Worm (Caenorhabditis elegans) whole organism, young adult: ENCODE results near the gene ttr-37.

ENCODE experiments used
- B0035.1 ChIP-seq: sonication (generic microtip); optimal IDR thresholded peaks from 2 replicates; lab custom pipeline; 2016; ENCODE audit warnings: missing genetic modification characterization, mild to moderate bottlenecking, missing compliant biosample characterization, missing genotype, missing genetic modification reagents
- C06A6.2 ChIP-seq: fragments of 200-800 bp; sonication (Bioruptor generic); conservative IDR thresholded peaks from 2 replicates; pipeline ENCODE4 v1.3.6; 2022; ENCODE audit warnings: missing genetic modification characterization, missing compliant biosample characterization
- D2030.7 ChIP-seq: fragments of 200-800 bp; sonication (Bioruptor generic); IDR thresholded peaks from 2 replicates; pipeline ENCODE4 v1.3.6; 2022; ENCODE audit warnings: missing genetic modification reagents, missing genetic modification characterization, missing compliant biosample characterization
- F23B12.7 ChIP-seq: sonication (generic microtip); optimal IDR thresholded peaks from 2 replicates; lab custom pipeline; 2017; ENCODE audit warnings: missing genetic modification characterization, mild to moderate bottlenecking, missing compliant biosample characterization, antibody characterized with exemption, moderate library complexity; ENCODE audit not compliant: insufficient read depth
- F49E8.2 ChIP-seq: sonication (generic microtip); optimal IDR thresholded peaks from 3 replicates; lab custom pipeline; 2017; ENCODE audit warnings: missing genetic modification characterization, mild to moderate bottlenecking, missing compliant biosample characterization, antibody characterized with exemption, moderate library complexity; ENCODE audit not compliant: insufficient read depth
- F52B5.7 ChIP-seq: sonication (generic microtip); optimal IDR thresholded peaks from 2 replicates; lab custom pipeline; 2016; ENCODE audit warnings: mild to moderate bottlenecking, missing genetic modification characterization, missing compliant biosample characterization
- F57A8.1 ChIP-seq: fragments of 200-800 bp; sonication (Bioruptor generic); optimal IDR thresholded peaks from 2 replicates; lab custom pipeline; 2018; ENCODE audit warnings: mild to moderate bottlenecking, missing genetic modification characterization, moderate library complexity, missing compliant biosample characterization
- ZK185.1 ChIP-seq: sonication (generic microtip); optimal IDR thresholded peaks from 2 replicates; lab custom pipeline; 2016; ENCODE audit warnings: mild to moderate bottlenecking, missing genetic modification characterization, missing compliant biosample characterization; ENCODE audit not compliant: poor library complexity, severe bottlenecking
- akir-1 ChIP-seq: fragments of 200-800 bp; sonication (Bioruptor generic); optimal IDR thresholded peaks from 2 replicates; lab custom pipeline; 2018; ENCODE audit warnings: mild to moderate bottlenecking, missing genetic modification characterization, moderate library complexity, missing compliant biosample characterization
- athp-1 ChIP-seq: sonication (generic microtip); optimal IDR thresholded peaks from 2 replicates; lab custom pipeline; 2017; ENCODE audit warnings: mild to moderate bottlenecking, missing genetic modification characterization, missing compliant biosample characterization
- attf-6 ChIP-seq: fragments of 200-800 bp; sonication (Bioruptor generic); IDR thresholded peaks from 2 replicates; pipeline ENCODE4 v1.3.6; 2022; ENCODE audit warnings: missing genetic modification reagents, missing genetic modification characterization, missing compliant biosample characterization
- ccch-3 ChIP-seq: fragments of 200-800 bp; sonication (Bioruptor generic); optimal IDR thresholded peaks from 2 replicates; lab custom pipeline; 2018; ENCODE audit warnings: mild to moderate bottlenecking, missing genetic modification characterization, missing compliant biosample characterization
- ceh-100 ChIP-seq: fragments of 200-800 bp; sonication (Bioruptor generic); IDR thresholded peaks from 2 replicates; pipeline ENCODE4 v1.3.6; 2022; ENCODE audit warnings: missing genetic modification reagents, missing genetic modification characterization, missing compliant biosample characterization
- ceh-27 ChIP-seq: fragments of 200-800 bp; sonication (Bioruptor generic); optimal IDR thresholded peaks from 2 replicates; lab custom pipeline; 2018; ENCODE audit warnings: mild to moderate bottlenecking, missing genetic modification characterization, moderate library complexity, missing compliant biosample characterization
- ceh-79 ChIP-seq: sonication (generic microtip); optimal IDR thresholded peaks from 2 replicates; lab custom pipeline; 2017; ENCODE audit warnings: mild to moderate bottlenecking, missing genetic modification characterization, missing compliant biosample characterization
- ceh-91 ChIP-seq: fragments of 200-800 bp; sonication (Bioruptor generic); IDR thresholded peaks from 2 replicates; pipeline ENCODE4 v1.3.6; 2022; ENCODE audit warnings: missing genetic modification reagents, missing genetic modification characterization, missing compliant biosample characterization
- chd-7 ChIP-seq: sonication (generic microtip); optimal IDR thresholded peaks from 2 replicates; lab custom pipeline; 2016; ENCODE audit warnings: mild to moderate bottlenecking, missing genetic modification characterization, moderate library complexity, missing compliant biosample characterization
- egl-18 ChIP-seq: fragments of 200-800 bp; sonication (Bioruptor generic); IDR thresholded peaks from 2 replicates; pipeline ENCODE4 v1.3.6; 2022; ENCODE audit warnings: missing genetic modification reagents, missing genetic modification characterization, missing compliant biosample characterization
- egrh-3 ChIP-seq: fragments of 200-800 bp; sonication (Bioruptor generic); IDR thresholded peaks from 2 replicates; pipeline ENCODE4 v1.3.6; 2022; ENCODE audit warnings: missing genetic modification reagents, missing genetic modification characterization, missing compliant biosample characterization
- fkh-3 ChIP-seq: sonication (generic microtip); optimal IDR thresholded peaks from 2 replicates; lab custom pipeline; 2016; ENCODE audit warnings: mild to moderate bottlenecking, missing genetic modification characterization, missing compliant biosample characterization
- gei-17 ChIP-seq: fragments of 200-800 bp; sonication (Bioruptor generic); optimal IDR thresholded peaks from 2 replicates; lab custom pipeline; 2018; ENCODE audit warnings: mild to moderate bottlenecking, missing genetic modification characterization, missing compliant biosample characterization
- hmg-1.2 ChIP-seq: fragments of 200-800 bp; sonication (Bioruptor generic); IDR thresholded peaks from 2 replicates; pipeline ENCODE4 v1.3.6; 2022; ENCODE audit warnings: missing genetic modification reagents, missing genetic modification characterization, missing compliant biosample characterization
- hrde-1 ChIP-seq: sonication (generic microtip); optimal IDR thresholded peaks from 2 replicates; lab custom pipeline; 2016; ENCODE audit warnings: missing genetic modification characterization, mild to moderate bottlenecking, missing compliant biosample characterization, moderate library complexity, missing genotype, missing genetic modification reagents, borderline replicate concordance
- lag-1 ChIP-seq: fragments of 200-800 bp; sonication (Bioruptor generic); IDR thresholded peaks from 2 replicates; pipeline ENCODE4 v1.3.6; 2022; ENCODE audit warnings: missing genetic modification reagents, missing genetic modification characterization, missing compliant biosample characterization
- lin-54 ChIP-seq: fragments of 200-800 bp; sonication (Bioruptor generic); optimal IDR thresholded peaks from 2 replicates; lab custom pipeline; 2018; ENCODE audit warnings: mild to moderate bottlenecking, missing genetic modification characterization, missing compliant biosample characterization
- lsl-1 ChIP-seq: fragments of 200-800 bp; sonication (Bioruptor generic); optimal IDR thresholded peaks from 2 replicates; lab custom pipeline; 2018; ENCODE audit warnings: mild to moderate bottlenecking, missing genetic modification characterization, moderate library complexity, missing compliant biosample characterization
- lsy-27 ChIP-seq: sonication (generic microtip); optimal IDR thresholded peaks from 2 replicates; lab custom pipeline; 2017; ENCODE audit warnings: missing genetic modification characterization, mild to moderate bottlenecking, missing compliant biosample characterization, antibody characterized with exemption, missing genotype, borderline replicate concordance; ENCODE audit not compliant: insufficient read depth
- madf-10 ChIP-seq: sonication (generic microtip); optimal IDR thresholded peaks from 2 replicates; lab custom pipeline; 2016; ENCODE audit warnings: mild to moderate bottlenecking, missing genetic modification characterization, missing compliant biosample characterization
- madf-3 ChIP-seq: fragments of 200-800 bp; sonication (Bioruptor generic); IDR thresholded peaks from 2 replicates; pipeline ENCODE4 v1.3.6; 2022; ENCODE audit warnings: missing genetic modification reagents, missing genetic modification characterization, missing compliant biosample characterization
- madf-6 ChIP-seq: fragments of 200-800 bp; sonication (Bioruptor generic); IDR thresholded peaks from 2 replicates; pipeline ENCODE4 v1.3.6; 2022; ENCODE audit warnings: missing genetic modification reagents, missing genetic modification characterization, missing compliant biosample characterization
- nfya-1 ChIP-seq: sonication (generic microtip); optimal IDR thresholded peaks from 2 replicates; lab custom pipeline; 2017; ENCODE audit warnings: antibody characterized with exemption, missing compliant biosample characterization, missing genetic modification characterization, borderline replicate concordance; ENCODE audit not compliant: insufficient read depth
- nhr-120 ChIP-seq: fragments of 200-800 bp; sonication (Bioruptor generic); IDR thresholded peaks from 2 replicates; pipeline ENCODE4 v1.3.6; 2022; ENCODE audit warnings: missing genetic modification characterization, missing compliant biosample characterization
- nhr-179 ChIP-seq: sonication (generic microtip); optimal IDR thresholded peaks from 2 replicates; lab custom pipeline; 2016; ENCODE audit warnings: mild to moderate bottlenecking, missing genetic modification characterization, missing compliant biosample characterization
- nhr-80 ChIP-seq: sonication (generic microtip); optimal IDR thresholded peaks from 2 replicates; lab custom pipeline; 2016; ENCODE audit warnings: missing genetic modification characterization, missing compliant biosample characterization
- pbrm-1 ChIP-seq: fragments of 200-800 bp; sonication (Bioruptor generic); IDR thresholded peaks from 2 replicates; pipeline ENCODE4 v1.3.6; 2022; ENCODE audit warnings: missing genetic modification reagents, missing genetic modification characterization, missing compliant biosample characterization
- rec-8 ChIP-seq, 2 experiments: sonication (generic microtip); optimal IDR thresholded peaks; 2 replicates each; lab custom pipeline; 2016; ENCODE audit warnings: mild to moderate bottlenecking in 2 of 2, missing genetic modification characterization in 2 of 2, missing genetic modification reagents in 2 of 2, missing genotype in 2 of 2, missing biosample characterization in 1 of 2, missing compliant biosample characterization in 1 of 2, moderate library complexity in 1 of 2
- rpc-1 ChIP-seq, 2 experiments: fragments of 150-350 bp in 1 of 2; sonication (generic microtip) in 1 of 2; optimal IDR thresholded peaks; 2 replicates each; lab custom pipeline; 2014 to 2018; ENCODE audit warnings: missing biosample characterization in 1 of 2, missing genetic modification characterization in 1 of 2, missing genetic modification reagents in 1 of 2, missing genotype in 1 of 2
- snpc-1.3 ChIP-seq: sonication (generic microtip); optimal IDR thresholded peaks from 2 replicates; lab custom pipeline; 2017; ENCODE audit warnings: missing genetic modification characterization, mild to moderate bottlenecking, missing compliant biosample characterization, antibody characterized with exemption, moderate library complexity, missing genotype, missing genetic modification reagents; ENCODE audit not compliant: insufficient read depth
- somi-1 ChIP-seq: fragments of 200-800 bp; sonication (Bioruptor generic); optimal IDR thresholded peaks from 2 replicates; lab custom pipeline; 2018; ENCODE audit warnings: mild to moderate bottlenecking, missing genetic modification characterization, missing compliant biosample characterization
- sptf-2 ChIP-seq: fragments of 200-800 bp; sonication (Bioruptor generic); optimal IDR thresholded peaks from 2 replicates; lab custom pipeline; 2018; ENCODE audit warnings: mild to moderate bottlenecking, missing genetic modification characterization, missing compliant biosample characterization
- tlf-1 ChIP-seq: fragments of 200-800 bp; sonication (Bioruptor generic); optimal IDR thresholded peaks from 2 replicates; lab custom pipeline; 2018; ENCODE audit warnings: mild to moderate bottlenecking, missing genetic modification characterization, missing compliant biosample characterization
- unc-130 ChIP-seq: sonication (generic microtip); optimal IDR thresholded peaks from 2 replicates; lab custom pipeline; 2016; ENCODE audit warnings: missing genetic modification reagents, missing genetic modification characterization, missing compliant biosample characterization
- xnd-1 ChIP-seq: sonication (generic microtip); optimal IDR thresholded peaks from 2 replicates; lab custom pipeline; 2016; ENCODE audit warnings: missing genotype, missing genetic modification reagents, missing genetic modification characterization, missing compliant biosample characterization
- zfh-2 ChIP-seq: fragments of 200-800 bp; sonication (Bioruptor generic); conservative IDR thresholded peaks from 2 replicates; pipeline ENCODE4 v1.3.6; 2022; ENCODE audit warnings: missing genetic modification reagents, missing genetic modification characterization, missing compliant biosample characterization
- ztf-18 ChIP-seq: sonication (generic microtip); optimal IDR thresholded peaks from 2 replicates; lab custom pipeline; 2016; ENCODE audit warnings: missing genotype, mild to moderate bottlenecking, missing genetic modification characterization, missing compliant biosample characterization
- ztf-26 ChIP-seq: sonication (generic microtip); optimal IDR thresholded peaks from 2 replicates; lab custom pipeline; 2017; ENCODE audit warnings: missing genetic modification characterization, missing compliant biosample characterization
- ztf-3 ChIP-seq: fragments of 200-800 bp; sonication (Bioruptor generic); optimal IDR thresholded peaks from 2 replicates; lab custom pipeline; 2018; ENCODE audit warnings: mild to moderate bottlenecking, missing genetic modification characterization, missing compliant biosample characterization

ttr-37 gene

DNA sequence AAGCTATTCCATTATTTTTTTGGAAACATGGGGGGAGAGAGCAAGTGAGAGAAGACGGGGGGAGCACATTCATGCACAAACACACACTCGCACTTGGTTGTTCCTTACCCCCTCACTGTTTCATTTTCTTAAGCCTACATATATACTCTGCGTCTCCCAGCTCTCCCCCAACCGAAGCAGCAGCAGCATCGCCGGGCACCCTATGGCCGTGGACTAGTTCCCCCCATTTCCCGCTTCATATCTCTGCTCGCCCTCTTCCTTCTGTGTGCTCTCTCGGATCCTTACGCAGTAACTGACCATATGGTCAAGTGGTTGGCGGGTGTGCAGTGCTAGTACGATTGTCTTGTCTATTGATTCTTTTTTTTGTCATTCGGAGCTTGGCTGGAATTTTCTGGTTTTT is 34.7 kb downstream of the ttr-37 start (continued):
- no peak for TF ChIP-seq B0035.1 (tag; lab: Kevin White, UChicago)
- TF ChIP-seq zfh-2 (GFP tag; lab: Robert Waterston, UW): peak; percentile 97
- TF ChIP-seq lsy-27 (tag; lab: Kevin White, UChicago): no peak
- TF ChIP-seq egrh-3: peak; percentile 74
- peak; percentile 36 for TF ChIP-seq chd-7 (tag; lab: Kevin White, UChicago)
- peak; percentile 81 for TF ChIP-seq hmg-1.2 (GFP tag; lab: Robert Waterston, UW)
- no peak for TF ChIP-seq fkh-3 (tag; lab: Kevin White, UChicago)
- TF ChIP-seq F52B5.7 (tag; lab: Kevin White, UChicago): no peak
- no peak for TF ChIP-seq akir-1 (GFP tag; lab: Kevin White, UChicago)
- no peak for TF ChIP-seq ztf-3 (GFP tag; lab: Kevin White, UChicago)
- TF ChIP-seq F57A8.1 (GFP tag; lab: Kevin White, UChicago): no peak
- TF ChIP-seq gei-17: peak; percentile 61
- no peak for TF ChIP-seq ZK185.1 (tag; lab: Kevin White, UChicago)
- no peak for TF ChIP-seq sptf-2 (GFP tag; lab: Kevin White, UChicago)
- no peak for TF ChIP-seq madf-3 (GFP tag; lab: Robert Waterston, UW)
- no peak for TF ChIP-seq ceh-91
- TF ChIP-seq ztf-26 (tag; lab: Kevin White, UChicago): no peak
- no peak for TF ChIP-seq nfya-1 (tag; lab: Kevin White, UChicago)
- TF ChIP-seq madf-6 (GFP tag; lab: Robert Waterston, UW): peak; percentile 35; the same call in 1 of the 2 replicates
- TF ChIP-seq nhr-179 (tag; lab: Kevin White, UChicago): no peak
- TF ChIP-seq ceh-27 (GFP tag; lab: Kevin White, UChicago): peak; percentile 87
- no peak for TF ChIP-seq attf-6 (GFP tag; lab: Robert Waterston, UW)
- TF ChIP-seq xnd-1 (tag; lab: Kevin White, UChicago): no peak
- TF ChIP-seq snpc-1.3 (tag; lab: Kevin White, UChicago): no peak
- TF ChIP-seq unc-130 (GFP tag; lab: Kevin White, UChicago): no peak
- no peak for TF ChIP-seq ccch-3 (GFP tag; lab: Kevin White, UChicago)
- no peak for TF ChIP-seq lsl-1 (GFP tag; lab: Kevin White, UChicago)
- no peak for TF ChIP-seq nhr-120 (GFP tag; lab: Robert Waterston, UW)
- TF ChIP-seq D2030.7 (GFP tag; lab: Robert Waterston, UW): no peak
- TF ChIP-seq F49E8.2 (tag; lab: Kevin White, UChicago): no peak
- TF ChIP-seq madf-10: no peak
- no peak for TF ChIP-seq lag-1 (GFP tag; lab: Robert Waterston, UW)
- TF ChIP-seq egl-18 (GFP tag; lab: Robert Waterston, UW): no peak
- no peak for TF ChIP-seq tlf-1 (GFP tag; lab: Kevin White, UChicago)
- TF ChIP-seq ceh-100: no peak; the same call in 1 of the 2 replicates
- TF ChIP-seq athp-1 (tag; lab: Kevin White, UChicago): peak; percentile 24
- TF ChIP-seq rpc-1 (optimal IDR thresholded peaks at IDR 0.05; lab: Kevin White, UChicago): no peak
- TF ChIP-seq rpc-1 (tag; optimal IDR thresholded peaks at IDR 0.05; lab: Kevin White, UChicago): no peak
- TF ChIP-seq somi-1: no peak
- TF ChIP-seq ztf-18 (tag; lab: Kevin White, UChicago): peak; percentile 38
- no peak for TF ChIP-seq rec-8 (tag; optimal IDR thresholded peaks at IDR 0.05; lab: Kevin White, UChicago)
- TF ChIP-seq ceh-79 (tag; lab: Kevin White, UChicago): no peak
- 0 out of 2 replicates have a peak, but pooled peaks have one; percentile 14 for TF ChIP-seq pbrm-1 (GFP tag; lab: Robert Waterston, UW)
- TF ChIP-seq nhr-80: peak; percentile 89
- TF ChIP-seq C06A6.2 (GFP tag; lab: Robert Waterston, UW): no peak
- TF ChIP-seq F23B12.7: no peak
- no peak for TF ChIP-seq hrde-1 (tag; lab: Kevin White, UChicago)
- TF ChIP-seq lin-54 (GFP tag; lab: Kevin White, UChicago): no peak
